Fruit fly (Drosophila melanogaster): ENCODE data around the gene CG7841.

- TF ChIP-seq CG34367 (tag; optimal IDR thresholded peaks at IDR 0.05) (peak; percentile 61), EcR (GFP tag; optimal IDR thresholded peaks at IDR 0.05) (peak; percentile 52), D1 (tag; optimal IDR thresholded peaks at IDR 0.05) (peak; percentile 48), Snoo (tag; optimal IDR thresholded peaks at IDR 0.05) (peak; percentile 62), CG4496 (GFP tag; IDR thresholded peaks at IDR 0.05) (peak; percentile 60; the same call in 1 of the 3 replicates), CG14655 (GFP tag; optimal IDR thresholded peaks at IDR 0.05) (peak; percentile 82), CG13204 (GFP tag; optimal IDR thresholded peaks at IDR 0.05) (peak; percentile 33), CG8159 (tag; optimal IDR thresholded peaks at IDR 0.05) (peak; percentile 69), fd96Ca (GFP tag; IDR thresholded peaks at IDR 0.05) (peak; percentile 79; the same call in 2 of the 3 replicates), CG8301 (tag; optimal IDR thresholded peaks at IDR 0.05) (peak; percentile 70), CG32121 (GFP tag; IDR thresholded peaks at IDR 0.05) (peak; percentile 23; the same call in 1 of the 2 replicates), CG17806 (tag; optimal IDR thresholded peaks at IDR 0.05) (peak; percentile 68)
These were observed 25.5 kb upstream of the CG7841 start for dm6 chr3L:15533402-15534129.

Measured in whole organism, pupa.